Fruit fly (Drosophila melanogaster): Measurements from ENCODE around the gene Apl.

The Apl gene

DNA sequence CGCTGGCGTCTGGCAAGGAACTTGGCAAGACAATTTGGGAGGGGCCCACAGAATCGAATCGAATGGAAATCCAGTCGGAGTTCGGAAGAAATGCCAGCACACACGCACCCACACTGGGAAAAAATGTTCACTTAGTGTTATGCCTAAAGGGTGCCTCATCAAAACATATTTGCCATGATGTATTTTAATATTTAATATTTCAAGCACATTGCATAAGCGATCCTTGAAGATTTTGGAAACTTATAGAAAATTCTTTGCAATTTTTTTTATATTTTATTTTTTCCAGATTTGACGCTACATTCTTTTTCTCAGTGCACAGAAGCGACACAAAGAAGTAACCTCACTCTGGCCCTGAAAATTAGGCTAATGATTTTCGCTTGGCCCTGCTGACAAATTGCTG is 28.9 kb upstream of the Apl start (continued):
- peak; percentile 19 for TF ChIP-seq Blimp-1 (GFP tag; optimal IDR thresholded peaks at IDR 0.05)
- TF ChIP-seq CG11504 (tag; optimal IDR thresholded peaks at IDR 0.05): peak; percentile 39
- TF ChIP-seq CG14014 (GFP tag; IDR thresholded peaks at IDR 0.05): no peak
- TF ChIP-seq unpg (GFP tag; optimal IDR thresholded peaks at IDR 0.05): peak; percentile 13
- TF ChIP-seq ci (GFP tag; IDR thresholded peaks at IDR 0.05): peak; percentile 31; the same call in 1 of the 3 replicates
- TF ChIP-seq Dfd (GFP tag; optimal IDR thresholded peaks at IDR 0.05): no peak
- TF ChIP-seq prd (optimal IDR thresholded peaks at IDR 0.05): no peak
- peak; percentile 50; the same call in 2 of the 3 replicates for TF ChIP-seq prd (GFP tag; IDR thresholded peaks at IDR 0.05)
- TF ChIP-seq Aef1 (GFP tag; IDR thresholded peaks at IDR 0.05): no peak
- no peak for TF ChIP-seq Dip2 (GFP tag; IDR thresholded peaks at IDR 0.05)
- TF ChIP-seq jumu (GFP tag; optimal IDR thresholded peaks at IDR 0.05): no peak
- no peak for TF ChIP-seq CG32772 (GFP tag; IDR thresholded peaks at IDR 0.05)
- no peak for TF ChIP-seq CG3838 (GFP tag; optimal IDR thresholded peaks at IDR 0.05)
- TF ChIP-seq CG9727 (GFP tag; optimal IDR thresholded peaks at IDR 0.05): peak; percentile 11
- TF ChIP-seq CG11085 (GFP tag; IDR thresholded peaks at IDR 0.05): no peak
- peak; percentile 13 for TF ChIP-seq nmo (GFP tag; optimal IDR thresholded peaks at IDR 0.05)
- TF ChIP-seq tgo (GFP tag; IDR thresholded peaks at IDR 0.05): peak; percentile 27; the same call in 1 of the 3 replicates
- TF ChIP-seq CG7963 (GFP tag; IDR thresholded peaks at IDR 0.05; ENCODE audit: partially characterized antibody): no peak
- peak; percentile 12 for TF ChIP-seq Hsf (GFP tag; optimal IDR thresholded peaks at IDR 0.05)
- TF ChIP-seq CG14667 (GFP tag; IDR thresholded peaks at IDR 0.05): no peak
- TF ChIP-seq CG7839 (tag; optimal IDR thresholded peaks at IDR 0.05): peak; percentile 22
- TF ChIP-seq Sox102F (GFP tag; optimal IDR thresholded peaks at IDR 0.05): peak; percentile 42
- TF ChIP-seq CG2116 (GFP tag; optimal IDR thresholded peaks at IDR 0.05): no peak
- peak; percentile 32; the same call in 1 of the 2 replicates for TF ChIP-seq lmd (GFP tag; IDR thresholded peaks at IDR 0.05)
- TF ChIP-seq Sox100B (GFP tag; optimal IDR thresholded peaks at IDR 0.05): no peak
- peak; percentile 39 for TF ChIP-seq CG2712 (tag; optimal IDR thresholded peaks at IDR 0.05)
- TF ChIP-seq knrl (GFP tag; IDR thresholded peaks at IDR 0.05; ENCODE audit: partially characterized antibody): no peak
- TF ChIP-seq Kr (GFP tag; optimal IDR thresholded peaks at IDR 0.05): no peak
- no peak for TF ChIP-seq CG13287 (GFP tag; IDR thresholded peaks at IDR 0.05; ENCODE audit: partially characterized antibody)
- TF ChIP-seq Ada2b (GFP tag; IDR thresholded peaks at IDR 0.05): 0 out of 2 replicates have a peak, but pooled peaks have one; percentile 15
- no peak for TF ChIP-seq MTF-1 (GFP tag; optimal IDR thresholded peaks at IDR 0.05; ENCODE audit: borderline replicate concordance)
- no peak for TF ChIP-seq CG8359 (GFP tag; optimal IDR thresholded peaks at IDR 0.05; ENCODE audit: borderline replicate concordance)
- TF ChIP-seq dmrt11E (tag; optimal IDR thresholded peaks at IDR 0.05): peak; percentile 34
- peak in 1 of 2 experiments; percentile 32 for TF ChIP-seq Hr51 (GFP tag; optimal IDR thresholded peaks at IDR 0.05)
- TF ChIP-seq chn (GFP tag; optimal IDR thresholded peaks at IDR 0.05): no peak
- TF ChIP-seq az2 (GFP tag; optimal IDR thresholded peaks at IDR 0.05): no peak
- TF ChIP-seq lola (GFP tag; optimal IDR thresholded peaks at IDR 0.05): peak in 1 of 3 experiments; percentile 21
- peak; percentile 23; the same call in 1 of the 2 replicates for TF ChIP-seq Ptx1 (GFP tag; IDR thresholded peaks at IDR 0.05)
- TF ChIP-seq zen (tag; optimal IDR thresholded peaks at IDR 0.05): peak; percentile 51
- no peak for TF ChIP-seq Lpt (GFP tag; optimal IDR thresholded peaks at IDR 0.05)
- TF ChIP-seq org-1 (GFP tag; optimal IDR thresholded peaks at IDR 0.05): no peak
- TF ChIP-seq Med (GFP tag): peak; percentile 70
- TF ChIP-seq CG13775 (GFP tag; optimal IDR thresholded peaks at IDR 0.05): no peak
- peak; percentile 49 for TF ChIP-seq row (GFP tag; IDR thresholded peaks at IDR 0.05)
- peak; percentile 68 for TF ChIP-seq sens (GFP tag)
- TF ChIP-seq tna (GFP tag; IDR thresholded peaks at IDR 0.05; ENCODE audit: partially characterized antibody): no peak
- TF ChIP-seq Xbp1 (GFP tag; optimal IDR thresholded peaks at IDR 0.05): peak; percentile 14
- no peak for TF ChIP-seq hkb (optimal IDR thresholded peaks at IDR 0.05)
- peak; percentile 49; the same call in 1 of the 2 replicates for TF ChIP-seq hkb (GFP tag; IDR thresholded peaks at IDR 0.05)
- no peak for TF ChIP-seq CG2120 (GFP tag; optimal IDR thresholded peaks at IDR 0.05)
- TF ChIP-seq CG6791 (GFP tag; IDR thresholded peaks at IDR 0.05; ENCODE audit: partially characterized antibody): no peak

Measured in whole organism, embryonic.